Worm (Caenorhabditis elegans) whole organism, dauer: ENCODE results near the gene Y55F3BL.6.

ENCODE experiments used
- unc-62 ChIP-seq: sonication (generic microtip); optimal IDR thresholded peaks from 2 replicates; lab custom pipeline; 2017; ENCODE audit warnings: missing biosample characterization, missing genetic modification reagents, missing genetic modification characterization

Gene Y55F3BL.6

DNA sequence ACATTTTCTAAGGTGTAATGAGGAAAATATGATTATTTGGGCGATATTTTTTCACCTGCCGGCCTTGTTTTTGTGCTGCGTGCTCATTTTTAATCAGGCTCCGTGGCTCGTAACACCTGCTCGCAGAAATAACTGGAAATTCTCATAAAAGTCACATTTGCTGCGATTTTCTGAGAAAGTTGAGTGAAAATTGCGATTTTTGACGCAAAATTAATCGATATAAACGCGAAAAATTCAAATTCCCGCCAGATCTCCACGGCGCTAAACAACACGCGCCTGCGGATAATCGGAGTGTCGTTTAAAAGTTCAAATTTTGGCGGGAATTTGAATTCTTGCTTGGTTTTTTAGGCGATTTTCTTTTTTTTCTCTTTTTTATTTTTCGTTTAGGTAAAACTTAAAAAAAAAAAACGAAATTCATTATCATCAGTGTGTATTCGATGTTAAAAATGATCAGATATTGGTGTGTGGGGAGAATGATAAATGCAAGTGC, at the start of gene Y55F3BL.6:
Gene Y55F3BL.6 (minus strand): TSS at position 51 of the 490 bp plus-strand sequence.
- TF ChIP-seq unc-62 (GFP tag; lab: Kevin White, UChicago) = no peak

DNA sequence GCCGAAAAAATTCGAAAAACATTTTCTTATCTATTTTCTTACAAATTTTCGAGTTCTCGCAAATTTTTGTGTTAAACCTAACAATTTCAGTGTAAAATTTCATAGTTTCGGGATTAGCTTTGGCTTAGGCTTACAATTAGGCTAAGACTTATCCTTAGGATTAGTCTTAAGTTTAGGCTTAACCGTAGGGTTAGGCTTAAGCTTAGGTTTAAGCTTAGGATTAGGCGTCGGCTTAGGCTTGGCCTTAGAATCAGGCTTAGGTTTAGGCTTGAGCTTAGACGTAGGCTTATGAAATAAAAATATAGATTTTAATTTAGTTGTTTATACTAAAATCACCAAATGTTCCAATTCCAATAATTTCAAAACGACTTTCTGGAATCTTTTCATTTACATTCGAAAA, 49.2 kb upstream of the Y55F3BL.6 start:
- TF ChIP-seq unc-62 (GFP tag; lab: Kevin White, UChicago) = no peak

DNA sequence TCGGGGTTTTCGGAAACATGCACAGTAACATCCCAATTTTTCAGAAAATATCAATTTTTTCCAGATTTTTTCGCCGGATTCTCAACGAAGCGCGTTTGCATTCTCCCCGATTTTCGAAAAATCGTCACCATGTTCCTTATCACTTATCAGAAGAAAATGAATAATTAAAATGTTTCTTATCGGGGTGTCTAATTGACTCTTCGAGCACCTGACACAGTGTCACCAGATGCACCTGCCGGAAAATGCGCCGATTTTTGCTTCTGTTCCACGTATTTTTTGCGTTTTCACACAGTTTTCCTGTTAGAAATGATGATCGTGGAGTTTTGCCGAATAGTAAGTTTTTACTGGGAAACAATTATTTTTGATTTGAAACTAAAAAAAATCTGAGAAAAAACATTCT, 48.6 kb upstream of the Y55F3BL.6 start:
- TF ChIP-seq unc-62 (GFP tag; lab: Kevin White, UChicago) = no peak

DNA sequence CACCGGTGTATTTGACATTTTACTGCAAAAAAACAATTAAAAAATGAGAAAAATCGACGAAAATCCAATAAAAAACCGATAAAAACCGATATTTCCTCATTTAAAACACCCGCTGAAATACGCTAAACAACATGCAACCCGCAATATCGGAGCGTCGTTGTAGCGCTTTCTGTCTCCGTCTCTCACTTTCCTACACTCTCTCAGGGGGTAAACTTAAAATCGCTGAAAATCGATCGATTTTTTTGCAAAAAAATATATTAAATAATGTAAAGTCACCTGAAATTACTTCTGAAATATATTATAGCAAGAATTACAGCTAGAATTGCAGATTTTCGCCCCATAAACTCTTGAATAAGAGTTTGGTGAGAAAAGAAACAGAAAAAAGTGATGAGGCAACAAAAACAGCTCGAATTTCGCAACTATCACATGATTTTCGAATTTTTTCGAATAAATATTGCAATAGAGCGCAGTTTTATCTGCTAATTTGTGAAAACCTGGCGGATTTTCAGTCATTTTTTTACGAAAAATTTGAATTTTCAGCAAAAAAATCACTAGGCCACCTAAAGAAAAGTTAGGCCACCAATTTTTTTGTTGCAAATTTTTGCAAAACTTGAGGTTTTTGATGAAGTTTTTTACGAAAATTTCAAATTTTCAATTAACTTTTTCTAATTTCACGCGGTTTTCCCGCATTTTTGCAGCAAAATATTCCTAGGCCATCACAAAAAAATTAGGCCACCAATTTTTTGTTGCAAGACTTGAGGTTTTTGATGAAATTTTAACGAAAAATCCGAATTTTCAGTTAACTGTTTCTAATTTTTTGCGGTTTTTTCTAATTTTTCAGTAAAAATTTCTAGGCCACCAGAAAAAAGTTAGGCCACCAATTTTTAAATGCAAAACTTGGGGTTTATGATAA, 47.7 kb upstream of the Y55F3BL.6 start, which contains the start of the genes lem-4 and Y55F3BR.11:
Gene lem-4 (minus strand): TSS at position 424 of the 913 bp plus-strand sequence.
Gene Y55F3BR.11 (plus strand): TSS at position 863 of the 913 bp plus-strand sequence.
- no peak for TF ChIP-seq unc-62 (GFP tag; lab: Kevin White, UChicago)

DNA sequence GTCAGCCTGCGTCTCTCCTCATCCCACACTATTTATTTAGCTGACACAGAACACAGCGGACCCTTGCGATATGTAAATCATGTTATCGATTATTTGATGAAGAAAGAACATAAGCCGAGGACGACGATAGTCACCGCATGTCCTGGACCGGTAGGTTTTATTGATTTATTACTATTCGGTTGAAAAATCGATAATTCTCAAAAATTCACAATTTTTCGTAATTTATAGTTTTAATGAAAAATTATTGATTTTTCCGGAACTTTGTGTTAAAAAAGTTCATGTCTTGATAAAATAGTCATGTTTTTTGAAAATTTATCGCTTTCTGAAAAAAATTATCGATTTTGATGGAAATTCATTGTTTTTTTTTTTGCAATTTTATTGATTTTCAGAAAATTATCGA, 41.3 kb upstream of the Y55F3BL.6 start:
- no peak for TF ChIP-seq unc-62 (GFP tag; lab: Kevin White, UChicago)

DNA sequence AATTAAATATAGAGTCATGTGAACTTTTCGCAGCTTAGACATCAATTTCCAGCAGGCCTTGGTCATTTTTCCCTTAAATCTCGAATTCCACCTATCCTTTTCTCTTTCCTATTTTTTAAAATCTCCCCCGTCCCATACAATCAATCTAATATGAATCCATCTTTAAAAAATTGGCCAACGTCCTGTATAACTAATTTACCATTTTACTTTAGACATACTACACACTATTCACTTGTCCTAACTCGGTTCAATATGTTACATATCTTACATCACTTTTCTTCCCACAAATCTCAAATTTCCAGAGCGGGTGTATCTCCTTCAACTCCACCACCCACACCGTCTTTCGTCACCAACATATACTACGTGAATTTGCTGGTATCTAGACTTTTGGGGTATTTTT, 38.3 kb upstream of the Y55F3BL.6 start, which contains the start of gene lgc-33:
Gene lgc-33 (plus strand): TSS at position 301 of the 400 bp plus-strand sequence.
- no peak for TF ChIP-seq unc-62 (GFP tag; lab: Kevin White, UChicago)

DNA sequence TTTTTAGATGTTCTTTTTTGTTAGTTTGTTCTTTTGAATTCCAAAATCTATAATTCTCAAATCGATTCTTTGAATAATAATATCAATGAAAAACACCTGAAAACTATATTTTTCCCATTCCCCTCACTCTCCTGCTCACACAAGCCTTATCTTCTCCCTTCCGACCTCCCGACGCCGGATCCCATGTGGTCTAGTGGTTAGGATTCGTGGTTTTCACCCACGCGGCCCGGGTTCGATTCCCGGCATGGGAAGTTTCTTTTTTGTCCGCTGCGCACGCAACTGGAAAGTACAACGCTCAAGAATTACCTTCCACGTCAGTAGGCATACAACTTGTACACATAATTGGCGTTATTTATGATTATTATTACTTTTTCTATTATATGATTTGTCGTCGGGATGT, 35.8 kb upstream of the Y55F3BL.6 start:
- TF ChIP-seq unc-62 (GFP tag; lab: Kevin White, UChicago) = no peak

DNA sequence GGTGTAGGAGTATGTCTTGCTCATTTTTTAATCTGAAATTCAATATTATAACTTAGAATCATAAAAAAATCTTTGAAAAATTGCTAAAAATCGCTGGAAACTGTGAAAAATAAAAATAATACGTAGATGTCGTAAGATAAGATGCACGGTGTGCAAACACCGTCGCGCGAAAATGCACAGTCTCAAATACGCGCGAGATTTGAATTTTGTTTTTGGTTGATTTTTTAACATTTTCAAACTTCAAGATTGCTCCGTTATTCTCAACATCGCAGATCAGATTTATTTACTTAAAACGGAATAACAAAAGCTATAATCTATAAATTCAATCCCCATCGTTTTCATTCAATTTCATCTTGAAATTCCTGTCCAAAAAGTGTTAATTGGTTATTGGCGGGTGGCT, 35.2 kb upstream of the Y55F3BL.6 start, which contains the start of gene Y55F3BR.6:
Gene Y55F3BR.6 (minus strand): TSS at position 32 of the 400 bp plus-strand sequence.
- TF ChIP-seq unc-62 (GFP tag; lab: Kevin White, UChicago) = no peak

DNA sequence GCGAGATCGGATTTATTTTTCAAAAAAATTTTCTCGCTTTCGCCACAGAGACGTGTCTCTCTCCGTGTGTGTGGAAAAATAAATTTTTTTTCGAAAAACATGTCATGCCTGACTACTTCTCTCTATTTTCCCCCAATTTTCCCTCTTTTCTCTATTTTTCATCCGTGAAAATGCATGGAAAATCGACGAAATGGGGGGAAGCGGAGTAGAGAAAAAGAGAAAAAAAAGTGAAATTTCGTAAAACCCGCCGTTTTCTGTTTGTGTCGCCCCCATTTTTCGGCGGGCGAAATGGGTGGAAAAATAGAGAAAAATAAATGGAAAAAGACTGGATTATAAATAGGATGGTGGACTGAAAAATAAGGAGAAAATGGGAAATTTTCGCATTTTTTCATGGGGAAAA, 26.6 kb upstream of the Y55F3BL.6 start:
- no peak for TF ChIP-seq unc-62 (GFP tag; lab: Kevin White, UChicago)

DNA sequence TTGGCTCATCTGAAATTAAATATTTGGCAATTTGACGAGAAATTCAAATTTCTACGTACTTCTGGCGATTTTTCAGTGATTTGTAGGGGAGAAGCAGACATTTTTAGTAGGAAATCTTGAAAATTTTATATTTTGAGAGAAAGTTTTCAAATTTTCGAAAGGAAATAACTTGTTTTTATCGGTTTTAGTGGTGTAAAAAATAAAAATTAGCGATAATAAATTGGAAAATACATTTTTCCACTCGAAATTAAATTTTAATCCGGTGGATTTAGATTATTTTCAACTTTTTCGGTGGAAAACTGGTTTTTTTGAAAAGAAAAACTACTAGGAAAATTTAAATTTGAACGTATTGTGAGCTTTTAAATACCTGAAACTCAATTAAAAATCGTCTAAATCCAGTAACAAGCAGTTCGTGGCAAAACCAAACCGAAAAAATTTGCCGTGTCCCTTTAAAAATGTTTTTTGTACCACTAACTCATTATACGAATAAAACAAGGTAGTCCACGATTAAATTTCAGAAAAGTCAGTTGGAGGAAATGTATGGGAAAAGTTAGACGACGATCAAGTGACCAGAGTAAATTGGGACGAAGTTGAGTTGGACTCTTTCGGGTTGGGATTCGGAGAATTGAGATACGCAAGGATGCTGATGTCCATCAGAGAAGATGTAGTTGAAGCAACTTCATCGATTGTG, 25.1 kb upstream of the Y55F3BL.6 start, which contains the start of the genes madf-1 and Y55F3BR.10:
Gene madf-1 (minus strand): TSS at position 101 of the 691 bp plus-strand sequence.
Gene Y55F3BR.10 (plus strand): TSS at position 641 of the 691 bp plus-strand sequence.
- TF ChIP-seq unc-62 (GFP tag; lab: Kevin White, UChicago) = no peak

DNA sequence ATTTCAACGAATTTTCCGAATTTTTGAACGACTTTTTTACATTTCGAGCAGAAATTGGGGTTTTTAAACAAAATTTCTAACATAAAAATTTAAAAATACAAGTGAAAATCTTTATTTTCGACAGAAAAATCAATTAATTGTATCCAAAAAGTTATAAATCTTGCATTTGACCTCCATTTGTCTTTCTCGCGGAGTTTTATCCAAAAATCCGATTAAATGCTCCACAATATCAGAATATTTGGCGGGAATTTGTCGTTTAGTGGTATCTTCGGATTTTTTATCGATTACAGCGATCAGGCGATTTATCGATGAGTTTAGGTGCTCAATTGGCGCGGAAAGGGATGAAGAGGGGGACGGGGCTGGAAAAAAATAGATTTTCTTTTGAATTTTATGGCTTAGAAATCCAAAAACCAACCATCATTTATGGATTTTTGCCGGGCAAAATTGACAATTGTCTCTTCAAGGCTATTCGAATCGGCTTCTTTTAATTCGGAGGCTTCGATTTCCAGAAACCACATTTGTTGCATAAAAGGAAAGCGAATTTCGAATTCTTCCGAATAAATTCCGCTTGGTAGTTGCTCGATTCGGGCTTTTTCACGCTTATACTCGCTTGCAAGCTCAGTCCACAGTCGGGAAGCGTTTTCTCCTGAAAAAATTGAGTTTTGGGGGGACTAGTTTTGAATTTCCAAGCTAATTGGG, 23.5 kb upstream of the Y55F3BL.6 start:
- TF ChIP-seq unc-62 (GFP tag; lab: Kevin White, UChicago) = no peak

DNA sequence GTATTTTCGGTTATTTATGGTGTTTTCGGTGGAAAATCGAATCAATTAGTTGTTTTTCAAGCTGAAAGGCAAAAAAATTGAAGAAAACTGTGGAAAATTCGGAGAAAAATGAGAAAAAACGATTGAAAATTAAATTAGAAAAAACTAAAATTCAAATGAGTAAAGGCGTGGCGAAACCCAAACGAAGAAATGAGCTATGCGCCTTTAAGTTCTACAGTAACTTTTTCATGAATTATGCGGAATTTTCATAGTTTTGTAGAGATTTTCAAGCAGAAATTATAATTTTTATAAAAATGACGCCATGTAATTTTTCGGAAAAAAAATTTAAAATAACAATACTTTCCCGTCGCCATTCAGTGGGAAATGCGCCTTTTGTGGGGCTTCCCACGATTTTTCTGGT, 22.8 kb upstream of the Y55F3BL.6 start:
- no peak for TF ChIP-seq unc-62 (GFP tag; lab: Kevin White, UChicago)

DNA sequence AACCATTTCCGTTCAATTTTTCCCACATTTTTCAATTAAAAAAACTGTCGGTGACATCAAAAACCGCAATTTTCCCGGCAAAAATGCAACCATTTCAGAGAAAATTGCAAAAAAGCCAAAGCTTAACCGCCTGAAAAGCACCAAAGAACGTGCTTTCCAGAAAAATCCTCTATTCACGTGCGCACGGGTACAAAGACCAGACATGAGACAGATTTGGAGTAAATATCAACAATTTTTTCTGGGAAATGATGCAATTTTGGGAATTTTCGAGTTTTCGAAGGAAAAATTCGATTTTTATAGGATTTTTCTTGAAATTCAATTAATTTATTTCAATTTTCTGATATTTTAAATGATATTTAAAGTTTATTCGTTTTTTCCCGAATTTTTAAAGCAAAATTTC, 22.2 kb upstream of the Y55F3BL.6 start:
- no peak for TF ChIP-seq unc-62 (GFP tag; lab: Kevin White, UChicago)

DNA sequence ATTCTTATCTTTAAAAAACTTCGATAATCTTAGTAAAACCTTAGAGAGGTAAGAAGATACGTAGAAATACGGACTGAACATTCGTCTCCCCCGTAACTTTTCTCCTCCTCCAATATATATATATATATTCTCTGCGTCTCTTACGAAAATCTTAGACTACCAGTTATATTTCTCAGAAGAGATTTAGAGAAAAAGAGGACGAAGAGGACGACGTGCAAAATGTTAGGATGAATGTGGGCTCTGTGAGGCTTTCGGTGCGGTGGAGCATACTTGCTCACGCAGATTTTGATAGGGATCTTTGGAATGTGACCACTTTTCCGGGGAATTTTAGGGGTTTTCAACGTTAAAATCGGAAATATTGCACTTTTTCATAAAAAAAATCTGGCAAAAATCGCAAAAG, 21.6 kb upstream of the Y55F3BL.6 start:
- no peak for TF ChIP-seq unc-62 (GFP tag; lab: Kevin White, UChicago)

DNA sequence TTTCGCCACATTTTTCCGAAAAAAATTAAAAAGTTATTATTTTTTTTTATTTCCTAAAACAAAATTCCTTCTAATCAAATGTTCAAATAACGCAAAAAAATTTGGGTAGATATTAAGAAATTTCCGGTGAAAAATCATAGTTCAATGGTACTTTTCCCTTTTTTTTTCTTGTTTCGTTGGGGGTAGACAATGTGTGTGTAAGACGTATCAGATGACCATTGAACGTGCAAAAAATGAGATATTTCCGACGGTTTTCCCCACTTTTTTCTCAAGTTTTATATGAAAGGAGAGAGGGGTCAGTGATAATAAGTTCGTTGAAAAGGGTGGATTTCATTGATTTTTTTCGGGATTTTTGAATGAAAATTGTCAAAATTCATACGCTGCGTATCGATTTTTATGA, 19.3 kb upstream of the Y55F3BL.6 start:
- TF ChIP-seq unc-62 (GFP tag; lab: Kevin White, UChicago) = no peak
